Worm (Caenorhabditis elegans): Measurements from ENCODE around the gene ogdh-1.

Gene ogdh-1

DNA sequence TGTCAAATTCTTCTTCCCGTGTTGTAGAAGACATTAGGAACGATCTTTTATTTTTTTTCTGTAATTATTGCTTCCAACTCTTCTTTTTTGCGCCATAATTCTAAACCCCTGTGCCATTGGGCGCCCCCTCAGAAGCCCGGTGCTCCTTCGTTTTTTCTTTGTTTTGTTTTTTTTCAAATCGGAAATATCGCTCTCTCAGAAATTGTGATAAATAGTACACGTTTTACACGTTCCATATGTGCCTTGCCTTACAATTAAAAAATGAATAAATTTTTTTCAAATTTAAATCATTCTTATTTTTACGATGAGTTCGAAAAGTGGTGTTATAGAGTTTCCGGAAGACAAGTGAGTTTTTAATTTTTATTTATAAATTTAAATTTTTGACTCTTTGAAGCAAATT lies 54.4 kb downstream of the ogdh-1 start, which contains the start of gene F29B9.7:
TSS of gene F29B9.7 (plus strand) at position 301 of the 400 bp plus-strand sequence.
- TF ChIP-seq elt-4 (tag; optimal IDR thresholded peaks at IDR 0.05) (no peak), K09A11.1 (tag; optimal IDR thresholded peaks at IDR 0.05; ENCODE audit: insufficient read depth) (no peak), pax-1 (tag; optimal IDR thresholded peaks at IDR 0.05) (no peak), dve-1 (tag; optimal IDR thresholded peaks at IDR 0.05) (no peak)

DNA sequence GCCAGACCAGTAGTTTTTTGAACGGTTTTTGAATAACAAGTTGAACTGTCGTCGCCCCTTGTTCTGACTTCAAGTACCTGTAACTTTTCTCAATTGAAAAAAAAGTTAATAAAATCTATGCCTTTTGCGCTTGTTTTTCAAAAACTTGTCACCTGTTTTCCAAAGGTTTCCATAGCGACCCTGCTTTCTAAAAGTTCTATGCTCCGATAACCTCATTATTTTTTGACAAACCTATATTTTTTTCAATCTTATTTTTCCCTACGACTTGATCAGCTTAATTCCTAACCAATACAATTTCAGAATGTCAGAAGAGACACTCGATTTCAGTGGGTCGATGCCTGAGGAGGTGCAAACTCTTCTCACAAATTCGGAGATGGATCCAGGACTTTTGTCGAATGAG lies 56.4 kb downstream of the ogdh-1 start, which contains the start of gene F29B9.8:
TSS of gene F29B9.8 (plus strand) at position 301 of the 400 bp plus-strand sequence.
- TF ChIP-seq ztf-16 (tag; optimal IDR thresholded peaks at IDR 0.05) (no peak), ceh-45 (GFP tag; IDR thresholded peaks at IDR 0.05) (no peak), nhr-232 (tag; optimal IDR thresholded peaks at IDR 0.05) (no peak), ceh-14 (tag; optimal IDR thresholded peaks at IDR 0.05) (no peak), unc-55 (GFP tag; optimal IDR thresholded peaks at IDR 0.05) (no peak), ceh-22 (tag; optimal IDR thresholded peaks at IDR 0.05) (no peak), zip-5 (tag; optimal IDR thresholded peaks at IDR 0.05) (no peak), ceh-48 (tag; optimal IDR thresholded peaks at IDR 0.05) (no peak), elt-2 (tag; optimal IDR thresholded peaks at IDR 0.05) (no peak), fkh-10 (GFP tag; optimal IDR thresholded peaks at IDR 0.05) (no peak), ref-2 (tag; optimal IDR thresholded peaks at IDR 0.05) (no peak), tbx-7 (tag; optimal IDR thresholded peaks at IDR 0.05) (no peak), ama-1 (optimal IDR thresholded peaks at IDR 0.05) (no peak), pat-9 (tag; optimal IDR thresholded peaks at IDR 0.05) (no peak)

Measured in whole organism, late embryonic.